Fruit fly (Drosophila melanogaster): ENCODE results near the gene CG8840.
A peak's percentile ranks its signal among the peaks of the same experiment; 100 is the strongest.

CG8840 gene

dm6 chr2L:3440322-3440721 is 30.0 kb downstream of the CG8840 start (continued):
- TF ChIP-seq Eip74EF (GFP tag; optimal IDR thresholded peaks at IDR 0.05) (no peak), CG15269 (tag; optimal IDR thresholded peaks at IDR 0.05) (peak; percentile 67), Dip2 (GFP tag; IDR thresholded peaks at IDR 0.05) (0 out of 2 replicates have a peak, but pooled peaks have one; percentile 25), CG17385 (GFP tag; optimal IDR thresholded peaks at IDR 0.05) (peak; percentile 62), Med (GFP tag) (peak; percentile 89), pfk (GFP tag; optimal IDR thresholded peaks at IDR 0.05) (no peak), Neu2 (GFP tag; optimal IDR thresholded peaks at IDR 0.05; ENCODE audit: borderline replicate concordance) (no peak), lilli (GFP tag; optimal IDR thresholded peaks at IDR 0.05) (no peak), Vsx1 (GFP tag; optimal IDR thresholded peaks at IDR 0.05) (no peak), CG6813 (GFP tag; optimal IDR thresholded peaks at IDR 0.05) (peak; percentile 61), Tbp (GFP tag; optimal IDR thresholded peaks at IDR 0.05) (no peak), p53 (GFP tag; optimal IDR thresholded peaks at IDR 0.05) (no peak), stwl (tag; optimal IDR thresholded peaks at IDR 0.05) (no peak), fu2 (GFP tag; optimal IDR thresholded peaks at IDR 0.05) (peak; percentile 34), CG1792 (GFP tag; optimal IDR thresholded peaks at IDR 0.05) (no peak), CG12219 (GFP tag; optimal IDR thresholded peaks at IDR 0.05) (no peak), crp (GFP tag; optimal IDR thresholded peaks at IDR 0.05) (peak in 1 of 2 experiments; percentile 26), HLHmδ (GFP tag; optimal IDR thresholded peaks at IDR 0.05) (no peak), CG13287 (GFP tag; IDR thresholded peaks at IDR 0.05; ENCODE audit: partially characterized antibody) (no peak), Bgb (GFP tag; IDR thresholded peaks at IDR 0.05; ENCODE audit: partially characterized antibody) (no peak), gsb-n (tag; optimal IDR thresholded peaks at IDR 0.05) (no peak), lab (GFP tag; optimal IDR thresholded peaks at IDR 0.05) (peak; percentile 80), CG30403 (GFP tag; optimal IDR thresholded peaks at IDR 0.05) (peak; percentile 63), odd (GFP tag; optimal IDR thresholded peaks at IDR 0.05) (no peak), CG15696 (tag; optimal IDR thresholded peaks at IDR 0.05) (no peak), CG8388 (GFP tag; optimal IDR thresholded peaks at IDR 0.05) (peak; percentile 22), sr (GFP tag; IDR thresholded peaks at IDR 0.05) (peak; percentile 51; the same call in 1 of the 3 replicates), Jarid2 (GFP tag; optimal IDR thresholded peaks at IDR 0.05) (peak; percentile 21), CG15073 (GFP tag; optimal IDR thresholded peaks at IDR 0.05) (no peak), Hr39 (optimal IDR thresholded peaks at IDR 0.05) (no peak), Lhr (GFP tag; optimal IDR thresholded peaks at IDR 0.05) (no peak), gt (GFP tag; IDR thresholded peaks at IDR 0.05) (0 out of 2 replicates have a peak, but pooled peaks have one; percentile 57), nom (GFP tag; optimal IDR thresholded peaks at IDR 0.05) (no peak), CG4282 (GFP tag; optimal IDR thresholded peaks at IDR 0.05) (no peak), CG10366 (GFP tag; IDR thresholded peaks at IDR 0.05) (peak; percentile 67), CG10431 (GFP tag; optimal IDR thresholded peaks at IDR 0.05) (no peak), mam (GFP tag; optimal IDR thresholded peaks at IDR 0.05) (peak; percentile 27), az2 (GFP tag; optimal IDR thresholded peaks at IDR 0.05) (peak; percentile 50), CG18764 (GFP tag; optimal IDR thresholded peaks at IDR 0.05) (peak; percentile 49), fru (optimal IDR thresholded peaks at IDR 0.05) (no peak), CG4730 (GFP tag; IDR thresholded peaks at IDR 0.05) (peak; percentile 74), Antp (GFP tag; optimal IDR thresholded peaks at IDR 0.05) (no peak), oc (tag; optimal IDR thresholded peaks at IDR 0.05) (peak; percentile 52), Dp (GFP tag; optimal IDR thresholded peaks at IDR 0.05) (no peak), ATbp (GFP tag; optimal IDR thresholded peaks at IDR 0.05) (peak; percentile 74), da (GFP tag; optimal IDR thresholded peaks at IDR 0.05) (no peak), D19B (GFP tag; optimal IDR thresholded peaks at IDR 0.05) (no peak), CG10543 (GFP tag; optimal IDR thresholded peaks at IDR 0.05) (no peak), ftz-f1 (GFP tag; optimal IDR thresholded peaks at IDR 0.05) (no peak), Ssrp (tag; optimal IDR thresholded peaks at IDR 0.05) (peak; percentile 9)

Data from whole organism, embryonic.